Worm (Caenorhabditis elegans) whole organism, L2 larva: Measurements from ENCODE around the gene urm-1.

Experiments
- F13H6.1 ChIP-seq: sonication (generic microtip); optimal IDR thresholded peaks from 2 replicates; lab custom pipeline; 2016; ENCODE audit warnings: missing genetic modification characterization, missing compliant biosample characterization
- ZK546.5 ChIP-seq: sonication (generic microtip); optimal IDR thresholded peaks from 2 replicates; lab custom pipeline; 2017; ENCODE audit warnings: missing biosample characterization, missing genetic modification characterization
- ceh-82 ChIP-seq: fragments of 150-350 bp; optimal IDR thresholded peaks from 2 replicates; lab custom pipeline; 2014; ENCODE audit warnings: missing biosample characterization, missing genetic modification characterization
- elt-1 ChIP-seq: fragments of 150-350 bp; optimal IDR thresholded peaks from 2 replicates; lab custom pipeline; 2014; ENCODE audit warnings: missing biosample characterization, missing genetic modification characterization
- lin-39 ChIP-seq: fragments of 150-350 bp; optimal IDR thresholded peaks from 2 replicates; lab custom pipeline; 2014; ENCODE audit warnings: missing biosample characterization, missing genetic modification reagents, missing genetic modification characterization
- mab-5 ChIP-seq: fragments of 150-350 bp; optimal IDR thresholded peaks from 2 replicates; lab custom pipeline; 2014; ENCODE audit warnings: missing biosample characterization, missing genetic modification characterization
- nhr-23 ChIP-seq: fragments of 150-350 bp; optimal IDR thresholded peaks from 2 replicates; lab custom pipeline; 2014; ENCODE audit warnings: missing biosample characterization, missing genetic modification reagents, missing genetic modification characterization
- unc-62 ChIP-seq: fragments of 150-350 bp; optimal IDR thresholded peaks from 2 replicates; lab custom pipeline; 2014; ENCODE audit warnings: missing biosample characterization, missing genetic modification reagents, missing genetic modification characterization

DNA sequence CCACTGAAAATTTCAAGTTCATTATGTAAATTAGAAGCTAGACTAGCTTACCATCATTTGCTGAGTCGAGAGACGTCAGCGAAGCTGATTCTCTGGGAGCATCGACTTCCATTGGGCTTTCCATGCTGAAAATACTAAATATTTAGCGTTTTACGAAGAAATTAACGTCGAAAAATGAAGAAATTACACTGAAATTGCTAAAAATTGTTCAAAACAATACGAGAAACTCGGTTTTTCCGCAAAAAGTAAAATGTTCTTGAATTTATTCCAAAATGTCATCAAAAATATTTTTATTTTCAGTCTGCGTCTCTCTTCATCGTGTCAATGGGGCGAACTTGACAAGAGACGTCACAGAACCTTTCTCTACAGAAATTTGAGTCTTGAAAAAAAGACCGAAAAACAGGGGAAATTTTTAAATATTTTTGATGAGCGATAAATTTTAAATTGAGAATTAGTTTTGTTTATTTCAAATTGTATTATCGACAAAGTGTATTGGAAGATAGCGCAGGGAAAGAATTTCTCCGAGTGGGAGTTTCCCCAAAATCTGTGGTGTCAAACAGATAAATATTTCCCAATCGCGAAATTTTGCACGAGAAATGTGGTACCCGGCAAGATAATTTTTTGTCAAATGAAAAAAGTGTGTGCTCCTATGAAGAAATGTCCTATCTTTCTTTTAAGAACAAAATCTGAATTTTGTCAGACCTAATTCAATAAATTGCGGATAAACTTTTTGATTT lies 44.7 kb upstream of the urm-1 start, which contains the start of gene ecps-1:
- TF ChIP-seq mab-5 (tag; lab: Kevin White, UChicago) (peak; percentile 88), ZK546.5 (tag; lab: Kevin White, UChicago) (peak; percentile 58), elt-1 (tag; lab: Kevin White, UChicago) (no peak), F13H6.1 (tag; lab: Kevin White, UChicago) (peak; percentile 77), nhr-23 (no peak), unc-62 (GFP tag; lab: Kevin White, UChicago) (no peak), ceh-82 (tag; lab: Kevin White, UChicago) (no peak), lin-39 (tag; lab: Kevin White, UChicago) (no peak)
